Worm (Caenorhabditis elegans): ENCODE data around the gene str-40.

DNA sequence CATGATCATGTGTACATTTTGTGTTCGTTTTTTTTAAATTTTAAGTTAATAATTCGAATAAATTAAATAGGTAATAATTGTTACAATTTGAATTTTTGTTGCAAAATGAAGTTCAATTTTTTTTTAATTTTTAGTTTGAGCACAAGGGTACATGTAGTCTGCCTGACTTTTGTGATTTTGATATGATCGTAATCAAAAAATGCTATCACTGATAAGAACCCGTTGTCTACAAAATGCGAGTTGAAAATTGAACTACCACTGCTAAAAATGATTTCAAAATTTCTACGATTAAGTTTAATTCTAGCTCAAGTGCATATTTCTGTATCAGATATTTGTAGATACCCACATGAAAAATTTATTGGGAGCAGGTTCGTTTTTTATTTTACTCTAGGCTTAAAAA, 49.2 kb upstream of the str-40 start, which contains the start of gene clec-210:
- TF ChIP-seq lim-7 (GFP tag; IDR thresholded peaks at IDR 0.05) (no peak), pqm-1 (tag; optimal IDR thresholded peaks at IDR 0.05) (peak; percentile 52), pha-4 (GFP tag; IDR thresholded peaks at IDR 0.05) (no peak), pha-4 (tag; optimal IDR thresholded peaks at IDR 0.05) (no peak), nhr-77 (tag; optimal IDR thresholded peaks at IDR 0.05) (no peak)
